Fruit fly (Drosophila melanogaster): ENCODE results near the gene alpha-Spec.

alpha-Spec gene

dm6 chr3L:1789339-1789738 is 5.8 kb downstream of the alpha-Spec start:
- TF ChIP-seq cic (GFP tag; optimal IDR thresholded peaks at IDR 0.05) (peak; percentile 70), CG7045 (GFP tag; optimal IDR thresholded peaks at IDR 0.05) (no peak)

dm6 chr3L:1784092-1784491 is 11.0 kb downstream of the alpha-Spec start:
- TF ChIP-seq kay (GFP tag; ENCODE audit: borderline replicate concordance) (no peak), cic (GFP tag; optimal IDR thresholded peaks at IDR 0.05) (peak; percentile 18), toe (GFP tag; optimal IDR thresholded peaks at IDR 0.05) (no peak)

dm6 chr3L:1777249-1777648 is 17.9 kb downstream of the alpha-Spec start, which contains the start of the genes CG2021 and mRpL46:
CG2021 (minus strand) TSS chr3L:1777411.
mRpL46 (plus strand) TSS chr3L:1777439.
- TF ChIP-seq bab1 (GFP tag; optimal IDR thresholded peaks at IDR 0.05): no peak
- TF ChIP-seq CG1620 (GFP tag; optimal IDR thresholded peaks at IDR 0.05): no peak
- no peak for TF ChIP-seq cic (GFP tag; optimal IDR thresholded peaks at IDR 0.05)
- TF ChIP-seq Mnt (GFP tag; optimal IDR thresholded peaks at IDR 0.05): no peak
- TF ChIP-seq tj (GFP tag; optimal IDR thresholded peaks at IDR 0.05): no peak
- TF ChIP-seq CG5204 (GFP tag; optimal IDR thresholded peaks at IDR 0.05): no peak
- no peak for TF ChIP-seq Crg-1 (GFP tag; optimal IDR thresholded peaks at IDR 0.05)
- TF ChIP-seq CG12768 (GFP tag; optimal IDR thresholded peaks at IDR 0.05): no peak
- no peak for TF ChIP-seq CG7101 (tag; optimal IDR thresholded peaks at IDR 0.05)
- no peak for TF ChIP-seq kay (GFP tag; ENCODE audit: borderline replicate concordance)
- TF ChIP-seq CG14711 (tag; optimal IDR thresholded peaks at IDR 0.05): no peak

- TF ChIP-seq CG33017 (tag; optimal IDR thresholded peaks at IDR 0.05) (peak; percentile 97), CG11617 (GFP tag; optimal IDR thresholded peaks at IDR 0.05) (peak; percentile 93), Clk (GFP tag; optimal IDR thresholded peaks at IDR 0.05) (no peak), bab1 (GFP tag; optimal IDR thresholded peaks at IDR 0.05) (peak; percentile 82), tj (GFP tag; optimal IDR thresholded peaks at IDR 0.05) (peak; percentile 70), CG14711 (tag; optimal IDR thresholded peaks at IDR 0.05) (peak; percentile 89), kay (GFP tag; ENCODE audit: borderline replicate concordance) (no peak), Hr96 (GFP tag; optimal IDR thresholded peaks at IDR 0.05) (peak; percentile 61), cnc (optimal IDR thresholded peaks at IDR 0.05) (peak in 1 of 2 experiments; percentile 43), Mnt (GFP tag; optimal IDR thresholded peaks at IDR 0.05) (peak; percentile 50), CG7101 (tag; optimal IDR thresholded peaks at IDR 0.05) (peak; percentile 97), pad (GFP tag; optimal IDR thresholded peaks at IDR 0.05) (peak; percentile 55), CG5204 (GFP tag; optimal IDR thresholded peaks at IDR 0.05) (peak; percentile 70), CG7045 (GFP tag; optimal IDR thresholded peaks at IDR 0.05) (peak; percentile 72), CG1620 (GFP tag; optimal IDR thresholded peaks at IDR 0.05) (peak; percentile 79), ovo (GFP tag; optimal IDR thresholded peaks at IDR 0.05) (peak; percentile 65), toe (GFP tag; optimal IDR thresholded peaks at IDR 0.05) (no peak), CG12768 (GFP tag; optimal IDR thresholded peaks at IDR 0.05) (peak; percentile 60), Crg-1 (GFP tag; optimal IDR thresholded peaks at IDR 0.05) (peak; percentile 89), cic (GFP tag; optimal IDR thresholded peaks at IDR 0.05) (peak; percentile 42)
Measured at dm6 chr3L:1774713-1775648, 20.1 kb downstream of the alpha-Spec start, which contains the start of the genes CG13933 and PolD2. CG13933 (minus strand) TSS chr3L:1775147. PolD2 (plus strand) TSS chr3L:1775633.

- TF ChIP-seq kay (GFP tag; ENCODE audit: borderline replicate concordance): no peak
- no peak for TF ChIP-seq CG5204 (GFP tag; optimal IDR thresholded peaks at IDR 0.05)
- TF ChIP-seq tj (GFP tag; optimal IDR thresholded peaks at IDR 0.05): no peak
- no peak for TF ChIP-seq CG12768 (GFP tag; optimal IDR thresholded peaks at IDR 0.05)
- no peak for TF ChIP-seq CG14711 (tag; optimal IDR thresholded peaks at IDR 0.05)
- no peak for TF ChIP-seq Clk (GFP tag; optimal IDR thresholded peaks at IDR 0.05)
- TF ChIP-seq Mnt (GFP tag; optimal IDR thresholded peaks at IDR 0.05): no peak
Measured at dm6 chr3L:1772593-1772992, 22.5 kb downstream of the alpha-Spec start.

- no peak for TF ChIP-seq Crg-1 (GFP tag; optimal IDR thresholded peaks at IDR 0.05)
- no peak for TF ChIP-seq CG1620 (GFP tag; optimal IDR thresholded peaks at IDR 0.05)
- TF ChIP-seq toe (GFP tag; optimal IDR thresholded peaks at IDR 0.05): no peak
- no peak for TF ChIP-seq ovo (GFP tag; optimal IDR thresholded peaks at IDR 0.05)
- no peak for TF ChIP-seq Hr96 (GFP tag; optimal IDR thresholded peaks at IDR 0.05)
- TF ChIP-seq kay (GFP tag; ENCODE audit: borderline replicate concordance): no peak
- TF ChIP-seq CG12768 (GFP tag; optimal IDR thresholded peaks at IDR 0.05): no peak
- no peak for TF ChIP-seq cic (GFP tag; optimal IDR thresholded peaks at IDR 0.05)
- no peak for TF ChIP-seq tj (GFP tag; optimal IDR thresholded peaks at IDR 0.05)
- no peak for TF ChIP-seq CG14711 (tag; optimal IDR thresholded peaks at IDR 0.05)
- TF ChIP-seq pad (GFP tag; optimal IDR thresholded peaks at IDR 0.05): no peak
- TF ChIP-seq Clk (GFP tag; optimal IDR thresholded peaks at IDR 0.05): no peak
- TF ChIP-seq CG33017 (tag; optimal IDR thresholded peaks at IDR 0.05): no peak
- TF ChIP-seq Mnt (GFP tag; optimal IDR thresholded peaks at IDR 0.05): no peak
- TF ChIP-seq CG5204 (GFP tag; optimal IDR thresholded peaks at IDR 0.05): no peak
- TF ChIP-seq CG11617 (GFP tag; optimal IDR thresholded peaks at IDR 0.05): no peak
- TF ChIP-seq cnc (optimal IDR thresholded peaks at IDR 0.05): no peak
Measured at dm6 chr3L:1771658-1772057, 23.5 kb downstream of the alpha-Spec start, which contains the start of gene Dhc62B. Dhc62B (minus strand) TSS chr3L:1771758.

Measured in whole organism, adult.